Worm (Caenorhabditis elegans) whole organism, early embryonic: ENCODE data around the gene hsp-17.
"Not testable (repeated sequence)": the region's sequence is repeated elsewhere in the genome, so short reads cannot be mapped to it uniquely, and the experiment has no call there.

ENCODE experiments used
- B0310.2 ChIP-seq: sonication (generic microtip); optimal IDR thresholded peaks from 2 replicates; lab custom pipeline; 2016; ENCODE audit warnings: mild to moderate bottlenecking, missing genetic modification characterization, missing compliant biosample characterization
- F13C5.2 ChIP-seq: sonication (generic microtip); optimal IDR thresholded peaks from 2 replicates; lab custom pipeline; 2017; ENCODE audit warnings: mild to moderate bottlenecking, missing genetic modification characterization, inconsistent platforms, missing compliant biosample characterization
- aly-1 ChIP-seq: sonication (generic microtip); optimal IDR thresholded peaks from 2 replicates; lab custom pipeline; 2016; ENCODE audit warnings: missing genetic modification characterization, missing compliant biosample characterization
- ama-1 ChIP-seq: fragments of 150-350 bp; optimal IDR thresholded peaks from 2 replicates; lab custom pipeline; 2014
- ceh-13 ChIP-seq: fragments of 200-800 bp; sonication (Bioruptor generic); optimal IDR thresholded peaks from 2 replicates; lab custom pipeline; 2018; ENCODE audit warnings: mild to moderate bottlenecking, missing genetic modification characterization, missing compliant biosample characterization
- ceh-36 ChIP-seq: sonication (generic microtip); optimal IDR thresholded peaks from 2 replicates; lab custom pipeline; 2016; ENCODE audit warnings: missing genetic modification characterization, inconsistent platforms, missing compliant biosample characterization
- ets-7 ChIP-seq: sonication (generic microtip); optimal IDR thresholded peaks from 2 replicates; lab custom pipeline; 2016; ENCODE audit warnings: missing genotype, missing genetic modification characterization, missing compliant biosample characterization
- flt-1 ChIP-seq: fragments of 200-800 bp; sonication (Bioruptor generic); IDR thresholded peaks from 2 replicates; pipeline ENCODE4 v1.3.6; 2022; ENCODE audit warnings: missing genetic modification characterization, missing compliant biosample characterization
- hmbx-1 ChIP-seq: sonication (generic microtip); optimal IDR thresholded peaks from 2 replicates; lab custom pipeline; 2016; ENCODE audit warnings: mild to moderate bottlenecking, missing genetic modification characterization, missing compliant biosample characterization
- hmg-4 ChIP-seq: fragments of 200-800 bp; sonication (Bioruptor generic); optimal IDR thresholded peaks from 2 replicates; lab custom pipeline; 2018; ENCODE audit warnings: mild to moderate bottlenecking, missing genetic modification characterization, missing compliant biosample characterization
- hnd-1 ChIP-seq: sonication (generic microtip); optimal IDR thresholded peaks from 2 replicates; lab custom pipeline; 2016; ENCODE audit warnings: missing genetic modification characterization, missing compliant biosample characterization
- pes-1 ChIP-seq: fragments of 200-800 bp; sonication (Bioruptor generic); IDR thresholded peaks from 2 replicates; pipeline ENCODE4 v1.3.6; 2022; ENCODE audit warnings: missing genetic modification reagents, missing genetic modification characterization, missing compliant biosample characterization
- scrt-1 ChIP-seq: fragments of 200-800 bp; sonication (Bioruptor generic); IDR thresholded peaks from 2 replicates; pipeline ENCODE4 v1.3.6; 2022; ENCODE audit warnings: missing genetic modification characterization, missing compliant biosample characterization
- sea-1 ChIP-seq: fragments of 200-800 bp; sonication (Bioruptor generic); conservative IDR thresholded peaks from 2 replicates; pipeline ENCODE4 v1.3.6; 2022; ENCODE audit warnings: missing genetic modification characterization, missing compliant biosample characterization
- tbx-11 ChIP-seq: fragments of 200-800 bp; sonication (Bioruptor generic); IDR thresholded peaks from 2 replicates; pipeline ENCODE4 v1.3.6; 2022; ENCODE audit warnings: missing genetic modification characterization, missing compliant biosample characterization
- tbx-37 ChIP-seq: fragments of 200-800 bp; sonication (Bioruptor generic); conservative IDR thresholded peaks from 2 replicates; pipeline ENCODE4 v1.3.6; 2022; ENCODE audit warnings: missing genetic modification reagents, missing genetic modification characterization, missing compliant biosample characterization
- tra-4 ChIP-seq: sonication (generic microtip); optimal IDR thresholded peaks from 2 replicates; lab custom pipeline; 2017; ENCODE audit warnings: missing genetic modification characterization, missing compliant biosample characterization

Gene hsp-17

ce11 chrV:8357756-8358155, 28.0 kb downstream of the hsp-17 start:
- TF ChIP-seq aly-1 (tag; lab: Kevin White, UChicago) (no peak), sea-1 (GFP tag; lab: Robert Waterston, UW) (no peak), ama-1 (no peak), ets-7 (tag; lab: Kevin White, UChicago) (no peak), pes-1 (GFP tag; lab: Robert Waterston, UW) (no peak), ceh-36 (no peak), scrt-1 (GFP tag; lab: Robert Waterston, UW) (no peak), tbx-37 (GFP tag; lab: Robert Waterston, UW) (no peak), tbx-11 (no peak), flt-1 (GFP tag; lab: Robert Waterston, UW) (no peak), ceh-13 (GFP tag; lab: Kevin White, UChicago) (no peak)

ce11 chrV:8355435-8356212, 30.1 kb downstream of the hsp-17 start, which contains the start of gene mom-2:
mom-2 (plus strand) TSS chrV:8355988.
- TF ChIP-seq ama-1: no peak
- no peak for TF ChIP-seq tbx-37 (GFP tag; lab: Robert Waterston, UW)
- TF ChIP-seq sea-1 (GFP tag; lab: Robert Waterston, UW): no peak
- TF ChIP-seq scrt-1 (GFP tag; lab: Robert Waterston, UW): no peak
- no peak for TF ChIP-seq B0310.2
- TF ChIP-seq tbx-11: no peak
- TF ChIP-seq aly-1 (tag; lab: Kevin White, UChicago): no peak
- no peak for TF ChIP-seq ets-7 (tag; lab: Kevin White, UChicago)
- no peak for TF ChIP-seq hnd-1 (tag; lab: Kevin White, UChicago)
- TF ChIP-seq ceh-36: no peak

- TF ChIP-seq ama-1 (no peak), ets-7 (tag; lab: Kevin White, UChicago) (no peak), hnd-1 (tag; lab: Kevin White, UChicago) (no peak), F13C5.2 (tag; lab: Kevin White, UChicago) (no peak), tbx-11 (no peak), aly-1 (tag; lab: Kevin White, UChicago) (no peak), ceh-13 (GFP tag; lab: Kevin White, UChicago) (no peak), ceh-36 (no peak)
Measured at ce11 chrV:8351371-8351770, 34.4 kb downstream of the hsp-17 start, which contains the start of gene srsx-22. srsx-22 (plus strand) TSS chrV:8351671.

ce11 chrV:8349950-8350349, 35.8 kb downstream of the hsp-17 start:
- TF ChIP-seq pes-1 (GFP tag; lab: Robert Waterston, UW) (no peak), aly-1 (tag; lab: Kevin White, UChicago) (no peak), ama-1 (no peak), ceh-13 (GFP tag; lab: Kevin White, UChicago) (no peak), hmbx-1 (tag; lab: Kevin White, UChicago) (no peak), ets-7 (tag; lab: Kevin White, UChicago) (no peak), F13C5.2 (tag; lab: Kevin White, UChicago) (no peak), tbx-11 (no peak), flt-1 (GFP tag; lab: Robert Waterston, UW) (no peak), tbx-37 (GFP tag; lab: Robert Waterston, UW) (no peak), ceh-36 (no peak), sea-1 (GFP tag; lab: Robert Waterston, UW) (no peak), scrt-1 (GFP tag; lab: Robert Waterston, UW) (no peak), B0310.2 (no peak), tra-4 (no peak)

- TF ChIP-seq ama-1: peak; percentile 46
- TF ChIP-seq F13C5.2 (tag; lab: Kevin White, UChicago): peak; percentile 72
- TF ChIP-seq scrt-1 (GFP tag; lab: Robert Waterston, UW): no peak
Measured at ce11 chrV:8348959-8349389, 36.8 kb downstream of the hsp-17 start.

- TF ChIP-seq pes-1 (GFP tag; lab: Robert Waterston, UW) (no peak), scrt-1 (GFP tag; lab: Robert Waterston, UW) (no peak), ceh-13 (GFP tag; lab: Kevin White, UChicago) (no peak), tbx-37 (GFP tag; lab: Robert Waterston, UW) (no peak), aly-1 (tag; lab: Kevin White, UChicago) (no peak), hnd-1 (tag; lab: Kevin White, UChicago) (no peak), tbx-11 (no peak), F13C5.2 (tag; lab: Kevin White, UChicago) (no peak), ceh-36 (no peak), flt-1 (GFP tag; lab: Robert Waterston, UW) (no peak), hmg-4 (GFP tag; lab: Kevin White, UChicago) (no peak), tra-4 (no peak), hmbx-1 (tag; lab: Kevin White, UChicago) (no peak), ets-7 (tag; lab: Kevin White, UChicago) (no peak), sea-1 (GFP tag; lab: Robert Waterston, UW) (no peak), ama-1 (no peak)
Measured at ce11 chrV:8345436-8345835, 40.3 kb downstream of the hsp-17 start, which contains the start of gene C08D8.1. C08D8.1 (plus strand) TSS chrV:8345759.

- TF ChIP-seq ets-7 (tag; lab: Kevin White, UChicago) (no peak), flt-1 (GFP tag; lab: Robert Waterston, UW) (no peak), hmg-4 (GFP tag; lab: Kevin White, UChicago) (no peak)
Measured at ce11 chrV:8342416-8342815, 43.3 kb downstream of the hsp-17 start.

ce11 chrV:8340924-8341323, 44.8 kb downstream of the hsp-17 start, which contains the start of gene C08D8.7:
C08D8.7 (plus strand) TSS chrV:8341224.
- not testable (repeated sequence) for TF ChIP-seq B0310.2; hmg-4 (GFP tag; lab: Kevin White, UChicago); tra-4
